Fruit fly (Drosophila melanogaster) whole organism, embryonic: ENCODE results near the gene CG4733.

Experiments
- CG12219 ChIP-seq: fragments of 200-800 bp; sonication (Bioruptor generic); optimal IDR thresholded peaks from 3 replicates; lab custom pipeline; 2018; ENCODE audit warnings: missing biosample characterization, mild to moderate bottlenecking, missing genetic modification characterization
- CG12299 ChIP-seq: fragments of 200-800 bp; sonication (Bioruptor generic); optimal IDR thresholded peaks from 2 replicates; lab custom pipeline; 2018; ENCODE audit warnings: missing biosample characterization, mild to moderate bottlenecking, missing genetic modification characterization
- CG12744 ChIP-seq: fragments of 200-800 bp; sonication (Bioruptor generic); optimal IDR thresholded peaks from 2 replicates; lab custom pipeline; 2016; ENCODE audit warnings: missing biosample characterization, missing genetic modification characterization
- CG13287 ChIP-seq: fragments of 200-800 bp; sonication (Bioruptor generic); IDR thresholded peaks from 2 replicates; pipeline ENCODE4 v1.3.6; 2022; ENCODE audit warnings: missing biosample characterization, missing genetic modification characterization; ENCODE audit not compliant: partially characterized antibody
- CG13424 ChIP-seq: fragments of 200-800 bp; sonication (Bioruptor generic); optimal IDR thresholded peaks from 2 replicates; lab custom pipeline; 2019; ENCODE audit warnings: missing biosample characterization, mild to moderate bottlenecking, missing genetic modification characterization, moderate library complexity
- CG15696 ChIP-seq: fragments of 200-800 bp; sonication (Bioruptor generic); optimal IDR thresholded peaks from 2 replicates; lab custom pipeline; 2019; ENCODE audit warnings: missing biosample characterization, mild to moderate bottlenecking, missing genetic modification characterization, moderate library complexity
- CG16863 ChIP-seq: fragments of 200-800 bp; sonication (Bioruptor generic); optimal IDR thresholded peaks from 3 replicates; lab custom pipeline; 2016; ENCODE audit warnings: missing biosample characterization, missing genetic modification characterization
- CG17385 ChIP-seq: fragments of 200-800 bp; sonication (Bioruptor generic); optimal IDR thresholded peaks from 3 replicates; lab custom pipeline; 2018; ENCODE audit warnings: missing biosample characterization, mild to moderate bottlenecking, missing genetic modification characterization
- CG17912 ChIP-seq: fragments of 200-800 bp; sonication (Bioruptor generic); optimal IDR thresholded peaks from 2 replicates; lab custom pipeline; 2018; ENCODE audit warnings: missing biosample characterization, mild to moderate bottlenecking, missing genetic modification characterization
- CG18619 ChIP-seq: fragments of 200-800 bp; sonication (Bioruptor generic); optimal IDR thresholded peaks from 3 replicates; lab custom pipeline; 2017; ENCODE audit warnings: missing biosample characterization, mild to moderate bottlenecking, missing genetic modification characterization
- CG2875 ChIP-seq: fragments of 200-800 bp; sonication (Bioruptor generic); optimal IDR thresholded peaks from 2 replicates; lab custom pipeline; 2017; ENCODE audit warnings: missing biosample characterization, mild to moderate bottlenecking, missing genetic modification characterization, missing genetic modification reagents
- CG31365 ChIP-seq: fragments of 200-800 bp; sonication (Bioruptor generic); optimal IDR thresholded peaks from 2 replicates; lab custom pipeline; 2018; ENCODE audit warnings: missing biosample characterization, mild to moderate bottlenecking, missing genetic modification characterization
- CG3163 ChIP-seq: fragments of 200-800 bp; sonication (Bioruptor generic); optimal IDR thresholded peaks from 3 replicates; lab custom pipeline; 2016; ENCODE audit warnings: missing biosample characterization, missing genetic modification characterization
- CG8281 ChIP-seq: fragments of 200-800 bp; sonication (Bioruptor generic); optimal IDR thresholded peaks from 2 replicates; lab custom pipeline; 2018; ENCODE audit warnings: missing biosample characterization, mild to moderate bottlenecking, missing genetic modification characterization, moderate library complexity
- CG8388 ChIP-seq: fragments of 200-800 bp; sonication (Bioruptor generic); optimal IDR thresholded peaks from 2 replicates; lab custom pipeline; 2019; ENCODE audit warnings: missing biosample characterization, mild to moderate bottlenecking, missing genetic modification characterization, moderate library complexity
- HLH3B ChIP-seq: fragments of 200-800 bp; sonication (Bioruptor generic); IDR thresholded peaks from 2 replicates; pipeline ENCODE4 v1.3.6; 2022; ENCODE audit warnings: missing biosample characterization, missing genetic modification characterization
- Hand ChIP-seq: fragments of 200-800 bp; sonication (Bioruptor generic); optimal IDR thresholded peaks from 2 replicates; lab custom pipeline; 2017; ENCODE audit warnings: mild to moderate bottlenecking, missing biosample characterization, missing genetic modification reagents, missing genetic modification characterization
- Hsf ChIP-seq: fragments of 200-800 bp; sonication (Bioruptor generic); optimal IDR thresholded peaks from 3 replicates; lab custom pipeline; 2016; ENCODE audit warnings: missing biosample characterization, missing genetic modification characterization
- Jarid2 ChIP-seq: fragments of 200-800 bp; sonication (Bioruptor generic); optimal IDR thresholded peaks from 3 replicates; lab custom pipeline; 2017; ENCODE audit warnings: mild to moderate bottlenecking, missing biosample characterization, missing genetic modification reagents, missing genetic modification characterization
- Med ChIP-seq: fragments of 200-800 bp; sonication (Bioruptor generic); peaks from one replicate; lab custom pipeline; 2016; ENCODE audit warnings: missing biosample characterization, missing genetic modification characterization, mild to moderate bottlenecking, inconsistent platforms, moderate library complexity
- Mes4 ChIP-seq: fragments of 200-800 bp; sonication (Bioruptor generic); optimal IDR thresholded peaks from 2 replicates; lab custom pipeline; 2016; ENCODE audit warnings: missing biosample characterization, missing genetic modification characterization
- NFAT ChIP-seq: fragments of 200-800 bp; sonication (Bioruptor generic); IDR thresholded peaks from 2 replicates; pipeline ENCODE4 v1.3.6; 2022; ENCODE audit warnings: missing biosample characterization, missing genetic modification characterization
- Nf-YB ChIP-seq: fragments of 200-800 bp; sonication (Bioruptor generic); optimal IDR thresholded peaks from 3 replicates; lab custom pipeline; 2019; ENCODE audit warnings: missing biosample characterization, mild to moderate bottlenecking, missing genetic modification characterization, moderate library complexity
- Nf-YC ChIP-seq: fragments of 200-800 bp; optimal IDR thresholded peaks from 3 replicates; lab custom pipeline; 2019; ENCODE audit warnings: missing biosample characterization, mild to moderate bottlenecking, missing genetic modification characterization, moderate library complexity
- Pdp1 ChIP-seq, 2 experiments: fragments of 200-800 bp; sonication (Bioruptor generic); optimal IDR thresholded peaks; 3 replicates each; lab custom pipeline; 2016; ENCODE audit warnings: missing biosample characterization in 2 of 2, missing genetic modification characterization in 2 of 2, mild to moderate bottlenecking in 1 of 2, moderate library complexity in 1 of 2
- Rfx ChIP-seq: fragments of 200-800 bp; sonication (Bioruptor generic); IDR thresholded peaks from 2 replicates; pipeline ENCODE4 v1.3.6; 2022; ENCODE audit warnings: missing biosample characterization, missing genetic modification characterization
- Trl ChIP-seq, 3 experiments: fragments of >200 bp in 2 of 3; fragments of 200-800 bp in 1 of 3; sonication (Bioruptor generic) in 1 of 3; optimal IDR thresholded peaks; 2 replicates in 1 of 3; 3 replicates in 2 of 3; lab custom pipeline; 2016 to 2017; ENCODE audit warnings: missing biosample characterization in 1 of 3, missing genetic modification characterization in 1 of 3
- Vsx1 ChIP-seq: fragments of 200-800 bp; sonication (Bioruptor generic); optimal IDR thresholded peaks from 2 replicates; lab custom pipeline; 2017; ENCODE audit warnings: missing biosample characterization, mild to moderate bottlenecking, missing genetic modification characterization, missing genetic modification reagents
- YL-1 ChIP-seq: fragments of 200-800 bp; sonication (Bioruptor generic); optimal IDR thresholded peaks from 3 replicates; lab custom pipeline; 2017; ENCODE audit warnings: missing biosample characterization, mild to moderate bottlenecking, missing genetic modification characterization
- ato ChIP-seq: fragments of 200-800 bp; sonication (Bioruptor generic); IDR thresholded peaks from 2 replicates; pipeline ENCODE4 v1.3.6; 2022; ENCODE audit warnings: missing biosample characterization, missing genetic modification characterization; ENCODE audit not compliant: partially characterized antibody
- bab2 ChIP-seq: fragments of 200-800 bp; sonication (Bioruptor generic); optimal IDR thresholded peaks from 2 replicates; lab custom pipeline; 2016; ENCODE audit warnings: missing biosample characterization, missing genetic modification characterization
- chinmo ChIP-seq: fragments of 200-800 bp; sonication (Bioruptor generic); IDR thresholded peaks from 4 replicates; pipeline ENCODE4 v1.3.6; 2022; ENCODE audit warnings: missing biosample characterization, missing genetic modification characterization; ENCODE audit not compliant: partially characterized antibody
- ci ChIP-seq: fragments of 200-800 bp; sonication (Bioruptor generic); IDR thresholded peaks from 3 replicates; pipeline ENCODE4 v1.3.6; 2022; ENCODE audit warnings: missing biosample characterization, missing genetic modification characterization
- crp ChIP-seq, 2 experiments: fragments of 200-800 bp; sonication (Bioruptor generic); optimal IDR thresholded peaks; 2 replicates in 1 of 2; 3 replicates in 1 of 2; lab custom pipeline; 2017; ENCODE audit warnings: missing biosample characterization in 2 of 2, missing genetic modification characterization in 2 of 2, mild to moderate bottlenecking in 1 of 2, moderate library complexity in 1 of 2
- cwo ChIP-seq: fragments of 200-800 bp; sonication (Bioruptor generic); optimal IDR thresholded peaks from 3 replicates; lab custom pipeline; 2017; ENCODE audit warnings: missing biosample characterization, missing genetic modification characterization, mild to moderate bottlenecking, moderate library complexity, missing genetic modification reagents
- exex ChIP-seq: fragments of 200-800 bp; sonication (Bioruptor generic); optimal IDR thresholded peaks from 4 replicates; lab custom pipeline; 2018; ENCODE audit warnings: missing biosample characterization, mild to moderate bottlenecking, missing genetic modification characterization, moderate library complexity
- h ChIP-seq: fragments of >200 bp; optimal IDR thresholded peaks from 2 replicates; lab custom pipeline; 2017
- mirr ChIP-seq: fragments of 200-800 bp; sonication (Bioruptor generic); optimal IDR thresholded peaks from 3 replicates; lab custom pipeline; 2018; ENCODE audit warnings: missing biosample characterization, mild to moderate bottlenecking, missing genetic modification characterization
- nerfin-1 ChIP-seq: fragments of 200-800 bp; sonication (Bioruptor generic); optimal IDR thresholded peaks from 3 replicates; lab custom pipeline; 2019; ENCODE audit warnings: missing biosample characterization, mild to moderate bottlenecking, missing genetic modification characterization, moderate library complexity
- oc ChIP-seq: fragments of 200-800 bp; sonication (Bioruptor generic); optimal IDR thresholded peaks from 2 replicates; lab custom pipeline; 2018; ENCODE audit warnings: missing biosample characterization, mild to moderate bottlenecking, missing genetic modification characterization, moderate library complexity
- odd ChIP-seq: fragments of 200-800 bp; sonication (Bioruptor generic); optimal IDR thresholded peaks from 2 replicates; lab custom pipeline; 2017; ENCODE audit warnings: missing biosample characterization, mild to moderate bottlenecking, missing genetic modification characterization
- ranshi ChIP-seq: fragments of 200-800 bp; sonication (Bioruptor generic); IDR thresholded peaks from 2 replicates; pipeline ENCODE4 v1.3.6; 2022; ENCODE audit warnings: missing biosample characterization, missing genetic modification characterization
- scrt ChIP-seq: fragments of 200-800 bp; sonication (Bioruptor generic); optimal IDR thresholded peaks from 2 replicates; lab custom pipeline; 2018; ENCODE audit warnings: missing biosample characterization, mild to moderate bottlenecking, missing genetic modification characterization, moderate library complexity
- so ChIP-seq: fragments of 200-800 bp; sonication (Bioruptor generic); IDR thresholded peaks from 3 replicates; pipeline ENCODE4 v1.3.6; 2022; ENCODE audit warnings: missing biosample characterization, missing genetic modification characterization
- sob ChIP-seq: fragments of 200-800 bp; sonication (Bioruptor generic); IDR thresholded peaks from 2 replicates; pipeline ENCODE4 v1.3.6; 2022; ENCODE audit warnings: missing biosample characterization, missing genetic modification characterization
- tna ChIP-seq: fragments of 200-800 bp; sonication (Bioruptor generic); IDR thresholded peaks from 2 replicates; pipeline ENCODE4 v1.3.6; 2022; ENCODE audit warnings: missing biosample characterization, missing genetic modification characterization; ENCODE audit not compliant: partially characterized antibody
- wor ChIP-seq: fragments of 200-800 bp; sonication (Bioruptor generic); IDR thresholded peaks from 2 replicates; pipeline ENCODE4 v1.3.6; 2022; ENCODE audit warnings: missing biosample characterization, missing genetic modification characterization

Gene CG4733

dm6 chr3R:19847591-19848256 lies 42.8 kb upstream of the CG4733 start (continued):
- TF ChIP-seq ci (GFP tag; lab: Robert Waterston, UW) (peak; percentile 65; the same call in 2 of the 3 replicates), CG18619 (GFP tag; lab: Kevin White, UChicago) (peak; percentile 4), Nf-YB (GFP tag; lab: Kevin White, UChicago) (peak; percentile 38), ranshi (GFP tag; lab: Robert Waterston, UW) (no peak; the same call in 1 of the 2 replicates), cwo (GFP tag; lab: Kevin White, UChicago) (peak; percentile 18), ato (GFP tag; lab: Robert Waterston, UW) (no peak), CG17385 (peak; percentile 61), so (peak; percentile 48; the same call in 1 of the 3 replicates), NFAT (GFP tag; lab: Robert Waterston, UW) (peak; percentile 27; the same call in 1 of the 2 replicates), nerfin-1 (peak; percentile 59), CG15696 (peak; percentile 1), CG13424 (tag; lab: Kevin White, UChicago) (peak; percentile 65), Jarid2 (GFP tag; lab: Kevin White, UChicago) (no peak), exex (peak; percentile 23), CG17912 (peak; percentile 71), CG12299 (tag; lab: Kevin White, UChicago) (peak; percentile 58), HLH3B (peak; percentile 57; the same call in 1 of the 2 replicates), mirr (GFP tag; lab: Kevin White, UChicago) (peak; percentile 89), Med (GFP tag; lab: Kevin White, UChicago) (peak; percentile 19), sob (GFP tag; lab: Robert Waterston, UW) (peak; percentile 44; the same call in 1 of the 2 replicates), bab2 (GFP tag; lab: Kevin White, UChicago) (peak; percentile 47), CG16863 (GFP tag; lab: Kevin White, UChicago) (peak; percentile 17), Rfx (GFP tag; lab: Robert Waterston, UW) (peak; percentile 29; the same call in 1 of the 2 replicates), oc (tag; lab: Kevin White, UChicago) (peak; percentile 60), chinmo (peak; percentile 98), crp (GFP tag; optimal IDR thresholded peaks at IDR 0.05; lab: Kevin White, UChicago) (peak in 1 of 2 experiments; percentile 72), CG2875 (GFP tag; lab: Kevin White, UChicago) (peak; percentile 53), Hand (no peak), Vsx1 (GFP tag; lab: Kevin White, UChicago) (peak; percentile 60), Hsf (GFP tag; lab: Kevin White, UChicago) (peak; percentile 20), CG12219 (GFP tag; lab: Kevin White, UChicago) (peak; percentile 76), scrt (GFP tag; lab: Kevin White, UChicago) (peak; percentile 86), tna (GFP tag; lab: Robert Waterston, UW) (no peak), YL-1 (peak; percentile 53), wor (GFP tag; lab: Robert Waterston, UW) (no peak), CG12744 (GFP tag; lab: Kevin White, UChicago) (peak; percentile 23), odd (GFP tag; lab: Kevin White, UChicago) (peak; percentile 76), CG8388 (GFP tag; lab: Kevin White, UChicago) (peak; percentile 19), Mes4 (GFP tag; lab: Kevin White, UChicago) (peak; percentile 31), Nf-YC (tag; lab: Kevin White, UChicago) (peak; percentile 4), h (lab: Kevin White, UChicago) (no peak), Trl (optimal IDR thresholded peaks at IDR 0.05; lab: Kevin White, UChicago) (no peak), Trl (GFP tag; optimal IDR thresholded peaks at IDR 0.05; lab: Kevin White, UChicago) (no peak), CG31365 (tag; lab: Kevin White, UChicago) (peak; percentile 48), CG13287 (GFP tag; lab: Robert Waterston, UW) (peak; percentile 25), CG8281 (tag; lab: Kevin White, UChicago) (peak; percentile 47), Pdp1 (GFP tag; optimal IDR thresholded peaks at IDR 0.05; lab: Kevin White, UChicago) (peak in 1 of 2 experiments; percentile 84), CG3163 (GFP tag; lab: Kevin White, UChicago) (peak; percentile 19)
